Worm (Caenorhabditis elegans): Measurements from ENCODE around the gene Y58A7A.5.

Y58A7A.5 gene

ce11 chrV:5072082-5072481, 14.7 kb downstream of the Y58A7A.5 start, which contains the start of gene Y58A7A.2:
Gene Y58A7A.2, minus strand, starts transcription at chrV:5072182.
- TF ChIP-seq ztf-11 (tag; optimal IDR thresholded peaks at IDR 0.05): no peak
- no peak for TF ChIP-seq F13H6.1 (tag; optimal IDR thresholded peaks at IDR 0.05)
- no peak for TF ChIP-seq sma-3 (GFP tag; optimal IDR thresholded peaks at IDR 0.05)
- no peak for TF ChIP-seq elt-1 (tag; optimal IDR thresholded peaks at IDR 0.05)
- TF ChIP-seq fos-1 (tag; optimal IDR thresholded peaks at IDR 0.05): no peak
- no peak for TF ChIP-seq blmp-1 (tag; optimal IDR thresholded peaks at IDR 0.05; ENCODE audit: insufficient read depth)
- TF ChIP-seq ceh-82 (tag; optimal IDR thresholded peaks at IDR 0.05): no peak
- TF ChIP-seq zag-1 (tag; optimal IDR thresholded peaks at IDR 0.05): no peak
- TF ChIP-seq egl-27 (tag; optimal IDR thresholded peaks at IDR 0.05): no peak
- TF ChIP-seq nhr-21 (tag; optimal IDR thresholded peaks at IDR 0.05): no peak
- TF ChIP-seq unc-62 (GFP tag; optimal IDR thresholded peaks at IDR 0.05): no peak
- no peak for TF ChIP-seq unc-55 (GFP tag; optimal IDR thresholded peaks at IDR 0.05)
- TF ChIP-seq alr-1 (tag; optimal IDR thresholded peaks at IDR 0.05): no peak
- TF ChIP-seq aly-2 (tag; optimal IDR thresholded peaks at IDR 0.05): no peak
- no peak for TF ChIP-seq lin-11 (tag; optimal IDR thresholded peaks at IDR 0.05)
- no peak for TF ChIP-seq mbf-1 (tag; optimal IDR thresholded peaks at IDR 0.05)
- TF ChIP-seq lsy-2 (tag; optimal IDR thresholded peaks at IDR 0.05): no peak
- TF ChIP-seq nhr-12 (tag; optimal IDR thresholded peaks at IDR 0.05): no peak
- TF ChIP-seq nhr-129 (tag; optimal IDR thresholded peaks at IDR 0.05): no peak

- no peak for TF ChIP-seq nhr-21 (tag; optimal IDR thresholded peaks at IDR 0.05)
- no peak for TF ChIP-seq sma-3 (GFP tag; optimal IDR thresholded peaks at IDR 0.05)
Measured at ce11 chrV:5069440-5069839, 17.3 kb downstream of the Y58A7A.5 start, which contains the start of gene Y58A7A.1. Gene Y58A7A.1, minus strand, starts transcription at chrV:5069540.

- TF ChIP-seq egl-27 (tag; optimal IDR thresholded peaks at IDR 0.05) (no peak), crh-2 (tag; optimal IDR thresholded peaks at IDR 0.05) (peak; percentile 58), F13H6.1 (tag; optimal IDR thresholded peaks at IDR 0.05) (no peak), nhr-129 (tag; optimal IDR thresholded peaks at IDR 0.05) (no peak), nhr-11 (tag; optimal IDR thresholded peaks at IDR 0.05) (no peak), nhr-10 (tag; optimal IDR thresholded peaks at IDR 0.05) (no peak), ztf-1 (GFP tag; conservative IDR thresholded peaks at IDR 0.05) (no peak), zag-1 (tag; optimal IDR thresholded peaks at IDR 0.05) (no peak), nhr-25 (tag; optimal IDR thresholded peaks at IDR 0.05) (no peak), nhr-77 (tag; optimal IDR thresholded peaks at IDR 0.05) (no peak), fos-1 (tag; optimal IDR thresholded peaks at IDR 0.05) (peak; percentile 86), ceh-16 (tag; optimal IDR thresholded peaks at IDR 0.05) (no peak), ceh-82 (tag; optimal IDR thresholded peaks at IDR 0.05) (no peak), unc-39 (tag; optimal IDR thresholded peaks at IDR 0.05) (no peak), lsy-2 (tag; optimal IDR thresholded peaks at IDR 0.05) (no peak), alr-1 (tag; optimal IDR thresholded peaks at IDR 0.05) (no peak), ama-1 (optimal IDR thresholded peaks at IDR 0.05) (no peak), nhr-12 (tag; optimal IDR thresholded peaks at IDR 0.05) (no peak)
Measured at ce11 chrV:5067390-5067789, 19.4 kb downstream of the Y58A7A.5 start.

ce11 chrV:5064761-5065421, 21.9 kb downstream of the Y58A7A.5 start, which contains the start of gene mlk-1:
Gene mlk-1, minus strand, starts transcription at chrV:5064811.
- peak; percentile 43 for TF ChIP-seq fos-1 (tag; optimal IDR thresholded peaks at IDR 0.05)
- TF ChIP-seq ztf-11 (tag; optimal IDR thresholded peaks at IDR 0.05): no peak
- no peak for TF ChIP-seq elt-3 (tag; optimal IDR thresholded peaks at IDR 0.05)
- TF ChIP-seq ZK546.5 (tag; optimal IDR thresholded peaks at IDR 0.05): no peak
- no peak for TF ChIP-seq peb-1 (tag; optimal IDR thresholded peaks at IDR 0.05)
- no peak for TF ChIP-seq sma-3 (GFP tag; optimal IDR thresholded peaks at IDR 0.05)
- peak; percentile 77 for TF ChIP-seq blmp-1 (tag; optimal IDR thresholded peaks at IDR 0.05; ENCODE audit: insufficient read depth)
- no peak for TF ChIP-seq nhr-23 (tag; optimal IDR thresholded peaks at IDR 0.05)
- no peak for TF ChIP-seq ztf-1 (GFP tag; conservative IDR thresholded peaks at IDR 0.05)
- TF ChIP-seq egl-27 (tag; optimal IDR thresholded peaks at IDR 0.05): no peak
- TF ChIP-seq nhr-25 (tag; optimal IDR thresholded peaks at IDR 0.05): peak; percentile 70
- TF ChIP-seq mbf-1 (tag; optimal IDR thresholded peaks at IDR 0.05): no peak
- TF ChIP-seq nhr-237 (tag; optimal IDR thresholded peaks at IDR 0.05): no peak
- TF ChIP-seq nhr-6 (tag; optimal IDR thresholded peaks at IDR 0.05): peak; percentile 81
- TF ChIP-seq nhr-77 (tag; optimal IDR thresholded peaks at IDR 0.05): no peak
- peak; percentile 44 for TF ChIP-seq crh-2 (tag; optimal IDR thresholded peaks at IDR 0.05)
- no peak for TF ChIP-seq unc-39 (tag; optimal IDR thresholded peaks at IDR 0.05)
- peak; percentile 60 for TF ChIP-seq sma-9 (GFP tag; optimal IDR thresholded peaks at IDR 0.05)
- TF ChIP-seq sma-9 (tag; optimal IDR thresholded peaks at IDR 0.05): no peak
- no peak for TF ChIP-seq ceh-16 (tag; optimal IDR thresholded peaks at IDR 0.05)
- TF ChIP-seq nhr-12 (tag; optimal IDR thresholded peaks at IDR 0.05): no peak
- TF ChIP-seq Y55F3AM.14 (GFP tag; optimal IDR thresholded peaks at IDR 0.05): peak; percentile 73
- TF ChIP-seq ceh-82 (tag; optimal IDR thresholded peaks at IDR 0.05): no peak
- TF ChIP-seq aly-2 (tag; optimal IDR thresholded peaks at IDR 0.05): no peak
- no peak for TF ChIP-seq R02D3.7 (tag; optimal IDR thresholded peaks at IDR 0.05)
- TF ChIP-seq unc-55 (GFP tag; optimal IDR thresholded peaks at IDR 0.05): peak; percentile 88
- TF ChIP-seq zag-1 (tag; optimal IDR thresholded peaks at IDR 0.05): peak; percentile 40
- no peak for TF ChIP-seq sem-4 (tag; optimal IDR thresholded peaks at IDR 0.05)
- peak; percentile 86 for TF ChIP-seq nhr-129 (tag; optimal IDR thresholded peaks at IDR 0.05)
- TF ChIP-seq lin-11 (tag; optimal IDR thresholded peaks at IDR 0.05): peak; percentile 6
- no peak for TF ChIP-seq mab-5 (tag; optimal IDR thresholded peaks at IDR 0.05)
- TF ChIP-seq C34F6.9 (tag; optimal IDR thresholded peaks at IDR 0.05): peak; percentile 82
- peak; percentile 20 for TF ChIP-seq lin-13 (GFP tag; optimal IDR thresholded peaks at IDR 0.05)
- TF ChIP-seq nhr-10 (tag; optimal IDR thresholded peaks at IDR 0.05): no peak
- TF ChIP-seq ztf-4 (tag; optimal IDR thresholded peaks at IDR 0.05): no peak
- TF ChIP-seq snpc-4 (tag; optimal IDR thresholded peaks at IDR 0.05): no peak

Measured in whole organism, L2 larva.